ENCODE assay signal across 1 fruit fly cellular context in genomic region chr3L:19049669-19050510, dm6.
TF ChIP-seq lines count a peak whose summit lies in the region.

No protein-coding gene starts in this region.

TF ChIP-seq in whole organism, embryonic, 481 proteins besides CTCF, POLR2A, EP300 and RAD21 (continued from another document):
- peak; percentile 5 for TF ChIP-seq kni (GFP tag; optimal IDR thresholded peaks at IDR 0.05; lab: Kevin White, UChicago)
- no peak for TF ChIP-seq CG15011 (GFP tag; optimal IDR thresholded peaks at IDR 0.05; lab: Kevin White, UChicago)
- no peak for TF ChIP-seq gcm (GFP tag; optimal IDR thresholded peaks at IDR 0.05; lab: Kevin White, UChicago)
- TF ChIP-seq HLH4C (GFP tag; IDR thresholded peaks at IDR 0.05; lab: Robert Waterston, UW; ENCODE audit: partially characterized antibody): no peak
- TF ChIP-seq CG10979 (tag; optimal IDR thresholded peaks at IDR 0.05; lab: Kevin White, UChicago): no peak
- TF ChIP-seq CG10209 (GFP tag; optimal IDR thresholded peaks at IDR 0.05; lab: Kevin White, UChicago): no peak
- no peak for TF ChIP-seq CG10147 (GFP tag; optimal IDR thresholded peaks at IDR 0.05; lab: Kevin White, UChicago)
- TF ChIP-seq CG31224 (GFP tag; IDR thresholded peaks at IDR 0.05; lab: Robert Waterston, UW): no peak
- no peak for TF ChIP-seq CG11723 (GFP tag; optimal IDR thresholded peaks at IDR 0.05; lab: Kevin White, UChicago)
- no peak for TF ChIP-seq gsb (GFP tag; IDR thresholded peaks at IDR 0.05; lab: Robert Waterston, UW)
- peak; percentile 95 for TF ChIP-seq CG8281 (tag; optimal IDR thresholded peaks at IDR 0.05; lab: Kevin White, UChicago)
- no peak for TF ChIP-seq hth (optimal IDR thresholded peaks at IDR 0.05; lab: Kevin White, UChicago)
- no peak for TF ChIP-seq HmgZ (tag; optimal IDR thresholded peaks at IDR 0.05; lab: Kevin White, UChicago)
- no peak for TF ChIP-seq MBD-R2 (GFP tag; IDR thresholded peaks at IDR 0.05; lab: Robert Waterston, UW)
- TF ChIP-seq Adf1 (GFP tag; IDR thresholded peaks at IDR 0.05; lab: Robert Waterston, UW): no peak
